Fruit fly (Drosophila melanogaster) whole organism, pupa: ENCODE results near the gene kel.
A peak's percentile ranks its signal among the peaks of the same experiment; 100 is the strongest.

Experiments used
- CG10348 ChIP-seq: fragments of 200-800 bp; sonication (Bioruptor generic); IDR thresholded peaks from 2 replicates; pipeline ENCODE4 v1.3.6; 2022; ENCODE audit warnings: missing biosample characterization, missing genetic modification characterization
- CG12605 ChIP-seq: fragments of 200-800 bp; sonication (Bioruptor generic); IDR thresholded peaks from 2 replicates; pipeline ENCODE4 v1.3.6; 2022; ENCODE audit warnings: missing biosample characterization, missing genetic modification characterization
- CG13204 ChIP-seq: fragments of 200-800 bp; sonication (Bioruptor generic); optimal IDR thresholded peaks from 2 replicates; lab custom pipeline; 2018; ENCODE audit warnings: missing biosample characterization, mild to moderate bottlenecking, missing genetic modification characterization, moderate library complexity
- CG14655 ChIP-seq: fragments of 200-800 bp; sonication (Bioruptor generic); optimal IDR thresholded peaks from 3 replicates; lab custom pipeline; 2017; ENCODE audit warnings: mild to moderate bottlenecking, missing biosample characterization, missing genetic modification reagents, missing genetic modification characterization
- CG15710 ChIP-seq: fragments of 200-800 bp; sonication (Bioruptor generic); optimal IDR thresholded peaks from 2 replicates; lab custom pipeline; 2018; ENCODE audit warnings: missing biosample characterization, mild to moderate bottlenecking, missing genetic modification characterization, moderate library complexity
- CG17806 ChIP-seq: fragments of 200-800 bp; sonication (Bioruptor generic); optimal IDR thresholded peaks from 2 replicates; lab custom pipeline; 2018; ENCODE audit warnings: missing biosample characterization, mild to moderate bottlenecking, missing genetic modification characterization, moderate library complexity
- CG32121 ChIP-seq: fragments of 200-800 bp; sonication (Bioruptor generic); IDR thresholded peaks from 2 replicates; pipeline ENCODE4 v1.3.6; 2022; ENCODE audit warnings: missing biosample characterization, missing genetic modification characterization
- CG34367 ChIP-seq: fragments of 200-800 bp; sonication (Bioruptor generic); optimal IDR thresholded peaks from 2 replicates; lab custom pipeline; 2018; ENCODE audit warnings: missing biosample characterization, mild to moderate bottlenecking, missing genetic modification characterization
- CG4496 ChIP-seq: fragments of 200-800 bp; sonication (Bioruptor generic); IDR thresholded peaks from 3 replicates; pipeline ENCODE4 v1.3.6; 2022; ENCODE audit warnings: missing biosample characterization, missing genetic modification characterization
- CG8159 ChIP-seq: fragments of 200-800 bp; sonication (Bioruptor generic); optimal IDR thresholded peaks from 3 replicates; lab custom pipeline; 2018; ENCODE audit warnings: missing biosample characterization, mild to moderate bottlenecking, missing genetic modification characterization, moderate library complexity
- CG8301 ChIP-seq: fragments of 200-800 bp; sonication (Bioruptor generic); optimal IDR thresholded peaks from 2 replicates; lab custom pipeline; 2018; ENCODE audit warnings: missing biosample characterization, mild to moderate bottlenecking, missing genetic modification characterization
- CG9948 ChIP-seq: fragments of 200-800 bp; sonication (Bioruptor generic); optimal IDR thresholded peaks from 2 replicates; lab custom pipeline; 2018; ENCODE audit warnings: missing biosample characterization, mild to moderate bottlenecking, missing genetic modification characterization, moderate library complexity
- D1 ChIP-seq: fragments of 200-800 bp; sonication (Bioruptor generic); optimal IDR thresholded peaks from 2 replicates; lab custom pipeline; 2018; ENCODE audit warnings: missing biosample characterization, mild to moderate bottlenecking, missing genetic modification characterization, moderate library complexity
- EcR ChIP-seq: fragments of 200-800 bp; sonication (Bioruptor generic); optimal IDR thresholded peaks from 3 replicates; lab custom pipeline; 2019; ENCODE audit warnings: missing biosample characterization, missing genetic modification characterization, mild to moderate bottlenecking, moderate library complexity, missing genetic modification reagents
- Ets98B ChIP-seq: fragments of 200-800 bp; sonication (Bioruptor generic); IDR thresholded peaks from 2 replicates; pipeline ENCODE4 v1.3.6; 2022; ENCODE audit warnings: missing biosample characterization, missing genetic modification characterization
- Pif1A ChIP-seq: fragments of 200-800 bp; sonication (Bioruptor generic); optimal IDR thresholded peaks from 3 replicates; lab custom pipeline; 2016; ENCODE audit warnings: missing biosample characterization, missing genetic modification characterization
- Pif1B ChIP-seq: fragments of 200-800 bp; sonication (Bioruptor generic); optimal IDR thresholded peaks from 3 replicates; lab custom pipeline; 2016; ENCODE audit warnings: missing biosample characterization, missing genetic modification characterization
- Snoo ChIP-seq: fragments of 200-800 bp; sonication (Bioruptor generic); optimal IDR thresholded peaks from 3 replicates; lab custom pipeline; 2017; ENCODE audit warnings: missing biosample characterization, mild to moderate bottlenecking, missing genetic modification characterization, inconsistent platforms
- fd96Ca ChIP-seq: fragments of 200-800 bp; sonication (Bioruptor generic); IDR thresholded peaks from 3 replicates; pipeline ENCODE4 v1.3.6; 2022; ENCODE audit warnings: missing biosample characterization, missing genetic modification characterization
- gl ChIP-seq: fragments of 200-800 bp; sonication (Bioruptor generic); optimal IDR thresholded peaks from 2 replicates; lab custom pipeline; 2018; ENCODE audit warnings: missing biosample characterization, mild to moderate bottlenecking, missing genetic modification characterization
- rn ChIP-seq: fragments of 200-800 bp; sonication (Bioruptor generic); IDR thresholded peaks from 2 replicates; pipeline ENCODE4 v1.3.6; 2022; ENCODE audit warnings: missing biosample characterization, missing genetic modification characterization

kel gene

dm6 chr2L:18137591-18138247 lies at the start of gene kel:
Gene kel (minus strand): TSS chr2L:18138083.
- TF ChIP-seq CG34367 (tag; lab: Kevin White, UChicago) (no peak), CG8301 (tag; lab: Kevin White, UChicago) (no peak), CG12605 (GFP tag; lab: Robert Waterston, UW) (no peak), Pif1A (no peak), Pif1B (GFP tag; lab: Kevin White, UChicago) (no peak), Snoo (tag; lab: Kevin White, UChicago) (peak; percentile 31), CG17806 (tag; lab: Kevin White, UChicago) (no peak), CG32121 (GFP tag; lab: Robert Waterston, UW) (no peak), CG8159 (no peak), CG13204 (no peak), EcR (GFP tag; lab: Kevin White, UChicago) (peak; percentile 19), CG15710 (no peak), gl (tag; lab: Kevin White, UChicago) (peak; percentile 33), CG4496 (GFP tag; lab: Robert Waterston, UW) (no peak), CG10348 (no peak), D1 (tag; lab: Kevin White, UChicago) (peak; percentile 85), fd96Ca (0 out of 3 replicates have a peak, but pooled peaks have one; percentile 34), Ets98B (GFP tag; lab: Robert Waterston, UW) (no peak; the same call in 1 of the 2 replicates)

dm6 chr2L:18186695-18187094 lies 48.8 kb upstream of the kel start:
- no peak for TF ChIP-seq CG14655 (GFP tag; lab: Kevin White, UChicago)

DNA sequence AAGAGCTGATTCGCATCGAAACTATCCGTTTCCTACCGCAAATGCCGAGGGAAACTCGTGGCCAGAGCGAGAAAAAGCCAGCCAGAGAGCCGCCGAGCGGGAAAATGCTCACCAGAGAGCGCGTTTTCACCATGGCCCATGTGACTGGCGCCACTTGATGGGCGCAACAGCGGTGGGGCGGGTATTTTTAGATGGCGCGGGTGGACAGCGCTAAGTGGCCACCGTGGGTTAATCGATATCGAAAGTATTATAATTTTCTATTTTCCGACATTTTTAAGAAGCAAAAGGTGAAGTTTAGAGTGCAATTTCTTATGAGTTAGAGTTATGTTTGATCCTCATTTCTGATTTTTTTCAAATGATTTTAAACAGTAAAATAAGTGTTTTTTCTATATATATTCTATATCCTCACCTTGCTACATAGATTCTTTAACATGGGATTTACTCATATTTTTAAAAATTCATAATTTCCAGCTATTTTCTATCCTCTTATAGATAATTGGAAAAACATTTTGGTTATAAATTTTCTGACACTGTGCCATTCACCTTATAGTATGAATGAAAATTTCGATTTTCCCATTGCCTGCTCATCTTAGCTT lies 46.9 kb upstream of the kel start, which contains the start of gene Ptp36E:
TSS of gene Ptp36E (minus strand) at position 360 of the 596 bp plus-strand sequence.
- TF ChIP-seq rn (GFP tag; lab: Robert Waterston, UW) (no peak), D1 (tag; lab: Kevin White, UChicago) (no peak), EcR (GFP tag; lab: Kevin White, UChicago) (no peak), CG34367 (tag; lab: Kevin White, UChicago) (no peak), Pif1A (peak; percentile 24), fd96Ca (peak; percentile 55; the same call in 1 of the 3 replicates), Snoo (tag; lab: Kevin White, UChicago) (no peak), CG8159 (peak; percentile 76), CG13204 (no peak), CG10348 (peak; percentile 48; the same call in 1 of the 2 replicates), CG9948 (tag; lab: Kevin White, UChicago) (no peak), CG14655 (GFP tag; lab: Kevin White, UChicago) (peak; percentile 84), CG15710 (peak; percentile 58), CG32121 (GFP tag; lab: Robert Waterston, UW) (peak; percentile 81), CG17806 (tag; lab: Kevin White, UChicago) (no peak), Pif1B (GFP tag; lab: Kevin White, UChicago) (no peak), CG4496 (GFP tag; lab: Robert Waterston, UW) (peak; percentile 81), gl (tag; lab: Kevin White, UChicago) (no peak), Ets98B (GFP tag; lab: Robert Waterston, UW) (peak; percentile 73), CG12605 (GFP tag; lab: Robert Waterston, UW) (peak; percentile 51), CG8301 (tag; lab: Kevin White, UChicago) (peak; percentile 77)
- TF ChIP-seq, all 21 proteins: peak for 11

DNA sequence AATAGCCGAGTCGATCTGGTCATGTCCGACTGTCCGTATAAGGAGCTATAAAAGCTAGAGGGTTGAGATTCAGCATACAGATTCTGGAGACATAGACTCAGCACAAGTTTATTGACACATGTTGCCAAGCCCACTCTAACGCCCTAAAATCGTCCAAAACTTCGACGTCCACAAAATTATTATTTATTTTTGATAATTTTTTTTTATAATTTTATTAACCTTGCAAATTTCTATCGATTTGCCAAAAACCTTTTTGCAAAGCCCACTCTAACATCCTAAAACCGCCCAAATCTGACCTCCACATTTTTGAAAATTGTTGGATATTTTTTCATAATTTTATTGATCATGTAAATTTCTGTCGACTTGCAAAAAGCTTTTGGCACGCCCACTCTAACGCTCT lies 21.3 kb upstream of the kel start, which contains the start of gene JMJD4:
TSS of gene JMJD4 (minus strand) at position 101 of the 400 bp plus-strand sequence.
- no peak for TF ChIP-seq rn (GFP tag; lab: Robert Waterston, UW)
- TF ChIP-seq, all 21 proteins: peak for 0

DNA sequence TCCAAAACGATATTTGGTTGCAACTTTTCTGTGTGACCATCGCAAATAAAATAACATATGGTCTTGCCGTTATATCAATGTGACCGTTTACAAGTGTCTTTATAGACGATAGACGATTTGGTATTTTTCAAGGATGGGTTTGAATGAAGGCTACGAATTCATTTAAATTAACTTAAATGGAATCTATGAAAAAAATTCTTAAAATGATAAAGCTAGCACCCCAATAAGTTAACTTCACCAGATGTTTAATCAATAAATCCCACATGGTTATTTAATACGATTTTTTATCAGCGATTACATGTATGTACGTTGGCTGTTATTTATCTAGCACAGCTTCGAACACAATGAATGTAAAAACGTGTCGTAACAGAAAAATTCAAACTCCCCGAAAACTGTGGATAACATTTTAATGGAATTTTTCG lies 20.8 kb upstream of the kel start:
- TF ChIP-seq D1 (tag; lab: Kevin White, UChicago): peak; percentile 71
- no peak for TF ChIP-seq fd96Ca

- no peak for TF ChIP-seq CG17806 (tag; lab: Kevin White, UChicago)
- TF ChIP-seq Pif1B (GFP tag; lab: Kevin White, UChicago): no peak
- no peak for TF ChIP-seq Ets98B (GFP tag; lab: Robert Waterston, UW)
- no peak for TF ChIP-seq D1 (tag; lab: Kevin White, UChicago)
- no peak for TF ChIP-seq CG9948 (tag; lab: Kevin White, UChicago)
- no peak for TF ChIP-seq CG8301 (tag; lab: Kevin White, UChicago)
- TF ChIP-seq gl (tag; lab: Kevin White, UChicago): no peak
- no peak for TF ChIP-seq Pif1A
- TF ChIP-seq EcR (GFP tag; lab: Kevin White, UChicago): no peak
- no peak for TF ChIP-seq CG15710
- no peak for TF ChIP-seq fd96Ca
- TF ChIP-seq CG14655 (GFP tag; lab: Kevin White, UChicago): no peak
- no peak for TF ChIP-seq CG12605 (GFP tag; lab: Robert Waterston, UW)
- no peak for TF ChIP-seq CG8159
- no peak for TF ChIP-seq rn (GFP tag; lab: Robert Waterston, UW)
Measured at dm6 chr2L:18155877-18156276, 18.0 kb upstream of the kel start, which contains the start of gene CG5783. Gene CG5783 (plus strand): TSS chr2L:18156043.
